Fruit fly (Drosophila melanogaster): ENCODE data around the gene RhoGAP15B.

RhoGAP15B gene

dm6 chrX:16968148-16968823, 25.2 kb downstream of the RhoGAP15B start, which contains the start of gene Ubr1:
Gene Ubr1 (minus strand): TSS chrX:16968679.
- no peak for TF ChIP-seq noc (tag; optimal IDR thresholded peaks at IDR 0.05)

- no peak for TF ChIP-seq noc (tag; optimal IDR thresholded peaks at IDR 0.05)
Observed at dm6 chrX:16986928-16987327, 43.8 kb downstream of the RhoGAP15B start.
